Fruit fly (Drosophila melanogaster) whole organism, embryonic: Measurements from ENCODE around the gene hd.

Experiments
- Bgb ChIP-seq: fragments of 200-800 bp; sonication (Bioruptor generic); IDR thresholded peaks from 2 replicates; pipeline ENCODE4 v1.3.6; 2022; ENCODE audit warnings: missing biosample characterization, missing genetic modification characterization; ENCODE audit not compliant: partially characterized antibody
- Blimp-1 ChIP-seq: fragments of 200-800 bp; sonication (Bioruptor generic); optimal IDR thresholded peaks from 3 replicates; lab custom pipeline; 2018; ENCODE audit warnings: missing biosample characterization, missing genetic modification characterization, mild to moderate bottlenecking, moderate library complexity, missing genetic modification reagents
- BtbVII ChIP-seq: fragments of 200-800 bp; sonication (Bioruptor generic); optimal IDR thresholded peaks from 3 replicates; lab custom pipeline; 2017; ENCODE audit warnings: missing biosample characterization, mild to moderate bottlenecking, missing genetic modification characterization
- CG10654 ChIP-seq: fragments of 200-800 bp; sonication (Bioruptor generic); optimal IDR thresholded peaks from 2 replicates; lab custom pipeline; 2016; ENCODE audit warnings: missing biosample characterization, missing genetic modification characterization
- CG11093 ChIP-seq: fragments of 200-800 bp; sonication (Bioruptor generic); IDR thresholded peaks from 3 replicates; pipeline ENCODE4 v1.3.6; 2022; ENCODE audit warnings: missing biosample characterization, missing genetic modification characterization
- CG11247 ChIP-seq: fragments of 200-800 bp; sonication (Bioruptor generic); IDR thresholded peaks from 2 replicates; pipeline ENCODE4 v1.3.6; 2022; ENCODE audit warnings: missing biosample characterization, missing genetic modification characterization
- CG11695 ChIP-seq: fragments of 200-800 bp; sonication (Bioruptor generic); IDR thresholded peaks from 3 replicates; pipeline ENCODE4 v1.3.6; 2022; ENCODE audit warnings: missing biosample characterization, missing genetic modification characterization
- CG11723 ChIP-seq: fragments of 200-800 bp; sonication (Bioruptor generic); optimal IDR thresholded peaks from 2 replicates; lab custom pipeline; 2017; ENCODE audit warnings: missing biosample characterization, mild to moderate bottlenecking, missing genetic modification characterization
- CG1233 ChIP-seq: fragments of 200-800 bp; sonication (Bioruptor generic); optimal IDR thresholded peaks from 4 replicates; lab custom pipeline; 2018; ENCODE audit warnings: missing biosample characterization, mild to moderate bottlenecking, missing genetic modification characterization
- CG12769 ChIP-seq: fragments of 200-800 bp; sonication (Bioruptor generic); optimal IDR thresholded peaks from 2 replicates; lab custom pipeline; 2019; ENCODE audit warnings: missing biosample characterization, mild to moderate bottlenecking, missing genetic modification characterization, moderate library complexity
- CG2120 ChIP-seq: fragments of 200-800 bp; sonication (Bioruptor generic); optimal IDR thresholded peaks from 3 replicates; lab custom pipeline; 2016; ENCODE audit warnings: missing biosample characterization, missing genetic modification characterization
- CG6175 ChIP-seq: fragments of 200-800 bp; sonication (Bioruptor generic); IDR thresholded peaks from 3 replicates; pipeline ENCODE4 v1.3.6; 2022; ENCODE audit warnings: missing biosample characterization, missing genetic modification characterization
- Dip3 ChIP-seq: fragments of 200-800 bp; sonication (Bioruptor generic); optimal IDR thresholded peaks from 3 replicates; lab custom pipeline; 2016; ENCODE audit warnings: missing biosample characterization, missing genetic modification characterization
- Drgx ChIP-seq: fragments of 200-800 bp; sonication (Bioruptor generic); IDR thresholded peaks from 2 replicates; pipeline ENCODE4 v1.3.6; 2022; ENCODE audit warnings: missing biosample characterization, missing genetic modification characterization
- Ets65A ChIP-seq: fragments of 200-800 bp; sonication (Bioruptor generic); peaks from one replicate; lab custom pipeline; 2016; ENCODE audit warnings: missing biosample characterization, missing genetic modification characterization
- HLH3B ChIP-seq: fragments of 200-800 bp; sonication (Bioruptor generic); IDR thresholded peaks from 2 replicates; pipeline ENCODE4 v1.3.6; 2022; ENCODE audit warnings: missing biosample characterization, missing genetic modification characterization
- Hr78 ChIP-seq, 2 experiments: fragments of 200-800 bp in 1 of 2; fragments of >200 bp in 1 of 2; sonication (Bioruptor generic) in 1 of 2; optimal IDR thresholded peaks; 2 replicates each; lab custom pipeline; 2017 to 2019; ENCODE audit warnings: missing biosample characterization in 2 of 2, missing genetic modification characterization in 2 of 2, mild to moderate bottlenecking in 1 of 2, moderate library complexity in 1 of 2
- Rfx ChIP-seq: fragments of 200-800 bp; sonication (Bioruptor generic); IDR thresholded peaks from 2 replicates; pipeline ENCODE4 v1.3.6; 2022; ENCODE audit warnings: missing biosample characterization, missing genetic modification characterization
- bbx ChIP-seq: fragments of 200-800 bp; sonication (Bioruptor generic); IDR thresholded peaks from 2 replicates; pipeline ENCODE4 v1.3.6; 2022; ENCODE audit warnings: missing biosample characterization, missing genetic modification characterization; ENCODE audit not compliant: partially characterized antibody
- bowl ChIP-seq: fragments of 200-800 bp; sonication (Bioruptor generic); IDR thresholded peaks from 2 replicates; pipeline ENCODE4 v1.3.6; 2022; ENCODE audit warnings: missing biosample characterization, missing genetic modification characterization
- bsh ChIP-seq, 2 experiments: fragments of 200-800 bp; sonication (Bioruptor generic); optimal IDR thresholded peaks; 2 replicates each; lab custom pipeline; 2017 to 2018; ENCODE audit warnings: mild to moderate bottlenecking in 2 of 2, missing biosample characterization in 2 of 2, missing genetic modification characterization in 2 of 2, moderate library complexity in 1 of 2
- chinmo ChIP-seq: fragments of 200-800 bp; sonication (Bioruptor generic); IDR thresholded peaks from 4 replicates; pipeline ENCODE4 v1.3.6; 2022; ENCODE audit warnings: missing biosample characterization, missing genetic modification characterization; ENCODE audit not compliant: partially characterized antibody
- chm ChIP-seq: fragments of 200-800 bp; sonication (Bioruptor generic); IDR thresholded peaks from 2 replicates; pipeline ENCODE4 v1.3.6; 2022; ENCODE audit warnings: missing biosample characterization, missing genetic modification characterization
- ci ChIP-seq: fragments of 200-800 bp; sonication (Bioruptor generic); IDR thresholded peaks from 3 replicates; pipeline ENCODE4 v1.3.6; 2022; ENCODE audit warnings: missing biosample characterization, missing genetic modification characterization
- dimm ChIP-seq: fragments of 200-800 bp; sonication (Bioruptor generic); IDR thresholded peaks from 2 replicates; pipeline ENCODE4 v1.3.6; 2022; ENCODE audit warnings: missing biosample characterization, missing genetic modification characterization
- dmrt11E ChIP-seq: fragments of 200-800 bp; sonication (Bioruptor generic); optimal IDR thresholded peaks from 3 replicates; lab custom pipeline; 2018; ENCODE audit warnings: missing biosample characterization, mild to moderate bottlenecking, missing genetic modification characterization, moderate library complexity
- emc ChIP-seq: fragments of 200-800 bp; sonication (Bioruptor generic); optimal IDR thresholded peaks from 2 replicates; lab custom pipeline; 2016; ENCODE audit warnings: missing biosample characterization, missing genetic modification characterization
- ewg ChIP-seq: fragments of 200-800 bp; sonication (Bioruptor generic); optimal IDR thresholded peaks from 3 replicates; lab custom pipeline; 2017; ENCODE audit warnings: mild to moderate bottlenecking, missing biosample characterization, missing genetic modification reagents, missing genetic modification characterization
- gem ChIP-seq: fragments of 200-800 bp; sonication (Bioruptor generic); optimal IDR thresholded peaks from 2 replicates; lab custom pipeline; 2019; ENCODE audit warnings: missing biosample characterization, mild to moderate bottlenecking, missing genetic modification characterization, moderate library complexity
- grn ChIP-seq: fragments of 200-800 bp; sonication (Bioruptor generic); optimal IDR thresholded peaks from 3 replicates; lab custom pipeline; 2017; ENCODE audit warnings: missing biosample characterization, missing genetic modification characterization
- gsb-n ChIP-seq: fragments of 200-800 bp; sonication (Bioruptor generic); optimal IDR thresholded peaks from 3 replicates; lab custom pipeline; 2018; ENCODE audit warnings: missing biosample characterization, mild to moderate bottlenecking, missing genetic modification characterization
- kni ChIP-seq: fragments of 200-800 bp; sonication (Bioruptor generic); optimal IDR thresholded peaks from 3 replicates; lab custom pipeline; 2017; ENCODE audit warnings: mild to moderate bottlenecking, missing biosample characterization, missing genetic modification reagents, missing genetic modification characterization
- maf-S ChIP-seq: fragments of 200-800 bp; sonication (Bioruptor generic); optimal IDR thresholded peaks from 2 replicates; lab custom pipeline; 2016; ENCODE audit warnings: missing biosample characterization, missing genetic modification characterization
- nom ChIP-seq: fragments of 200-800 bp; sonication (Bioruptor generic); optimal IDR thresholded peaks from 2 replicates; lab custom pipeline; 2017; ENCODE audit warnings: missing biosample characterization, missing genetic modification characterization, mild to moderate bottlenecking, moderate library complexity, missing genetic modification reagents
- oc ChIP-seq: fragments of 200-800 bp; sonication (Bioruptor generic); optimal IDR thresholded peaks from 2 replicates; lab custom pipeline; 2018; ENCODE audit warnings: missing biosample characterization, mild to moderate bottlenecking, missing genetic modification characterization, moderate library complexity
- odd ChIP-seq: fragments of 200-800 bp; sonication (Bioruptor generic); optimal IDR thresholded peaks from 2 replicates; lab custom pipeline; 2017; ENCODE audit warnings: missing biosample characterization, mild to moderate bottlenecking, missing genetic modification characterization
- sens ChIP-seq: fragments of 200-800 bp; sonication (Bioruptor generic); peaks from one replicate; lab custom pipeline; 2016; ENCODE audit warnings: missing biosample characterization, missing genetic modification characterization
- sens-2 ChIP-seq: fragments of 200-800 bp; sonication (Bioruptor generic); IDR thresholded peaks from 2 replicates; pipeline ENCODE4 v1.3.6; 2022; ENCODE audit warnings: missing biosample characterization, missing genetic modification characterization
- sisA ChIP-seq: fragments of 200-800 bp; sonication (Bioruptor generic); IDR thresholded peaks from 2 replicates; pipeline ENCODE4 v1.3.6; 2022; ENCODE audit warnings: missing biosample characterization, missing genetic modification characterization
- vvl ChIP-seq: fragments of 200-800 bp; sonication (Bioruptor generic); IDR thresholded peaks from 2 replicates; pipeline ENCODE4 v1.3.6; 2022; ENCODE audit warnings: missing biosample characterization, missing genetic modification characterization

hd gene

DNA sequence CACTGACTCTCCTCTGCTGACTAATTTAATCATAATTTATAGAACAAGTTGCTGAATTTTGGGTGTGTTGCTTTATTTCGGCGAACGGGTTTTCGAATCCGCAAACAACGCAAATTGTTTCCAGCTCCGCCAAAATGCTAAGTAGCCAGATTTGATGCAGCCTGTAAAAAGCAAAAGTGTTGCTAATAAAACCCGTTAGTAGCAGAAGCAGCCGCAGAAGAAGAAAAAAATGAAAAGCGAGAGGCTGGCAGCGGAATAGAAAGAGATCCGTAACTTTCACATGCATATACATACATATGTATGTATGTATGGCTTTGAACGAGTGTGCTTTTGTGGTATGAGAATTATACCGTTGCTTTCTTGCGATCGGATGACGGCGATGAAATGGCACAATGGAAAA, 17.3 kb upstream of the hd start:
- TF ChIP-seq maf-S (GFP tag; lab: Kevin White, UChicago) (no peak), dimm (GFP tag; lab: Robert Waterston, UW) (no peak), Ets65A (GFP tag; lab: Kevin White, UChicago) (peak; percentile 30), Blimp-1 (peak; percentile 96)
- TF ChIP-seq, all 482 proteins: peak for 2

DNA sequence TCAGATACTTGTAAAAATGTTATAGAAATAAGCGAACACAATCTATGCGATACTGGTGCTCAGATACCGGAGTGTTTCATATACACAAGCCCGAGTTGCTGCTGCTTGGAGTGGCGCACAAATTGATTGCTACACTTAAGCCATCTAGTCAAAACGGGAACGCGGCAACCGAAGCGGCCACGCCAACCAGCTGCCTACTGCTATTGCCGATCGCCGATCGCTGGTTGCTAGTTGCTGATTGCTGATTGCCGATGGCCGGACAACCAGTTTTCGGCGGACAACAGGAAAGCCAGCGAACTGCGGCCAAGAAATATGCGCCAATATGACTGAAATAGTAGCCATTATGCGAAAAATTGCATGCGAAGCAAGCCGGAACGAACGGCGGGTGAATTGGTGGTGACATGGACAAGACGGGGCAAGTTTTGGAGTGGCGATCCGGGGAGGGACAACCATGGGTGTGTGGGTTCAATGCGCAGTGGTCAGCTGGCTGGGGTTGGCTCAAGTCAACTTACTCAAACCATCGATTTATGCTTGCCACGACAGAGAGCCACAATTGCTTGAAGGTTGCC, 15.4 kb upstream of the hd start:
- no peak for TF ChIP-seq CG11247 (GFP tag; lab: Robert Waterston, UW)
- peak; percentile 29 for TF ChIP-seq grn
- TF ChIP-seq CG12769, result peak; percentile 54
- TF ChIP-seq HLH3B (GFP tag; lab: Robert Waterston, UW), result no peak
- TF ChIP-seq nom, result peak; percentile 33
- TF ChIP-seq CG11723 (GFP tag; lab: Kevin White, UChicago), result no peak
- TF ChIP-seq CG2120, result no peak
- no peak for TF ChIP-seq Bgb (GFP tag; lab: Robert Waterston, UW)
- TF ChIP-seq odd, result no peak
- TF ChIP-seq Dip3, result no peak
- no peak for TF ChIP-seq CG10654 (GFP tag; lab: Kevin White, UChicago)
- peak; percentile 53; the same call in 1 of the 3 replicates for TF ChIP-seq CG6175 (GFP tag; lab: Robert Waterston, UW)
- no peak for TF ChIP-seq ci
- TF ChIP-seq Drgx (GFP tag; lab: Robert Waterston, UW), result 0 out of 2 replicates have a peak, but pooled peaks have one; percentile 7
- TF ChIP-seq Rfx (GFP tag; lab: Robert Waterston, UW), result peak; percentile 15; the same call in 1 of the 2 replicates
- no peak for TF ChIP-seq dmrt11E (tag; lab: Kevin White, UChicago)
- TF ChIP-seq CG11093, result 0 out of 3 replicates have a peak, but pooled peaks have one; percentile 14
- no peak for TF ChIP-seq ewg (GFP tag; lab: Kevin White, UChicago)
- TF ChIP-seq bowl (GFP tag; lab: Robert Waterston, UW), result no peak
- peak; percentile 55 for TF ChIP-seq Ets65A (GFP tag; lab: Kevin White, UChicago)
- no peak for TF ChIP-seq BtbVII (GFP tag; lab: Kevin White, UChicago)

DNA sequence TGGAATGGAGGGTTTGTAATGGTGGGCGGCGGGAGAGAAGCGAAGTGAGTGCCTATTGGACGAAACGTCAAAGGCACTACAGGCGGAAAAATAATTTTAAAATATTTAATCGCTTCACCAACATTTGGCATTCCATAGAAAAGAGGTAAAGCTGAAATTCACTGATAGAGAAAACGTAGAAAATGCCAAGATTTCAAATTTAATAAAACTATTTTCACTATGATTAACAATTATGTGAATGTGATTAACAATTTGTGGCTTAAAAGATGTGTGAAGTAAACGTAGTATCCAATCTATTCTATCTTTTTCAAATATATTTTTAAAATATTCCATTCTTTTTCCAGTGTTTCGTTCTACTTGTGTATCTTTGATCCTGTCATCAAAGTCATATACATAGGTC, 14.7 kb upstream of the hd start:
- peak; percentile 29; the same call in 1 of the 2 replicates for TF ChIP-seq Drgx (GFP tag; lab: Robert Waterston, UW)
- peak in 1 of 2 experiments; percentile 4 for TF ChIP-seq bsh (GFP tag; optimal IDR thresholded peaks at IDR 0.05; lab: Kevin White, UChicago)
- no peak for TF ChIP-seq emc (GFP tag; lab: Kevin White, UChicago)
- TF ChIP-seq sisA (GFP tag; lab: Robert Waterston, UW), result no peak
- TF ChIP-seq sens (GFP tag; lab: Kevin White, UChicago), result peak; percentile 59

DNA sequence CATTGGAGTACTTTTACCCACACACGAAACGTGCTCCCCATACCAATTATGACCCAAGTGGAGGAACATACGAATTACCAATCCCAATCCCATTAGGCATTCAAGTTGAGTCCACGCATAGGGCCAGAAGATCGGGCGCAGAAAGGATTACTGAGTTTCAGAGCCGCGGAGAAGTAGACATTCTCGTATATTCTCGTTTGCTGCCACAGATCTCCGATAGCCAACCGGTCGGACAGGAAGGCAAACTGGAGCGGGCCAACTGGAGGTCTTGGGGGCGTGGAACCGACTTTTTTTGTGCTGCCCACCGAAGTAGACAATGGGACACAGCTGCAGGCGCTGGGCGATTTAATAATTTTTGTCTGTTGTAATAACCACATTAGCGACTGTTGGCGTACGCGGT, 14.3 kb upstream of the hd start:
- peak; percentile 2 for TF ChIP-seq oc
- no peak for TF ChIP-seq sens-2
- no peak for TF ChIP-seq gsb-n (tag; lab: Kevin White, UChicago)
- 0 out of 4 replicates have a peak, but pooled peaks have one; percentile 43 for TF ChIP-seq chinmo
- TF ChIP-seq vvl, result peak; percentile 15; the same call in 1 of the 2 replicates
- no peak for TF ChIP-seq chm (GFP tag; lab: Robert Waterston, UW)
- TF ChIP-seq Hr78 (GFP tag; optimal IDR thresholded peaks at IDR 0.05; lab: Kevin White, UChicago), result peak in 1 of 2 experiments; percentile 76
- TF ChIP-seq bbx, result no peak
- no peak for TF ChIP-seq CG1233
- 0 out of 3 replicates have a peak, but pooled peaks have one; percentile 13 for TF ChIP-seq CG6175 (GFP tag; lab: Robert Waterston, UW)
- TF ChIP-seq nom, result peak; percentile 10
- no peak for TF ChIP-seq CG11695 (GFP tag; lab: Robert Waterston, UW)
- no peak for TF ChIP-seq gem (tag; lab: Kevin White, UChicago)
- peak; percentile 62 for TF ChIP-seq kni
- TF ChIP-seq, all 482 proteins: peak for 7
